Fruit fly (Drosophila melanogaster): ENCODE results near the gene yellow-e.

yellow-e gene

dm6 chr3R:13385105-13385504, 30.0 kb downstream of the yellow-e start:
- TF ChIP-seq Dif (GFP tag; optimal IDR thresholded peaks at IDR 0.05; ENCODE audit: partially characterized antibody) = no peak
- no peak for TF ChIP-seq Sp1 (GFP tag; optimal IDR thresholded peaks at IDR 0.05)
- TF ChIP-seq tai (GFP tag; optimal IDR thresholded peaks at IDR 0.05) = no peak
- no peak for TF ChIP-seq Jra (GFP tag; optimal IDR thresholded peaks at IDR 0.05)
- TF ChIP-seq GATAd (GFP tag; optimal IDR thresholded peaks at IDR 0.05) = no peak
- TF ChIP-seq HLH106 (tag; optimal IDR thresholded peaks at IDR 0.05) = no peak

- peak; percentile 56 for TF ChIP-seq lola (GFP tag; optimal IDR thresholded peaks at IDR 0.05)
- TF ChIP-seq psq (GFP tag; optimal IDR thresholded peaks at IDR 0.05) = peak; percentile 99
- no peak for TF ChIP-seq Hr83 (GFP tag; optimal IDR thresholded peaks at IDR 0.05; ENCODE audit: poor library complexity, severe bottlenecking)
- TF ChIP-seq Hr78 (GFP tag; optimal IDR thresholded peaks at IDR 0.05) = no peak
Observed at dm6 chr3R:13382656-13383142, 32.4 kb downstream of the yellow-e start.

- TF ChIP-seq CrebA (GFP tag; optimal IDR thresholded peaks at IDR 0.05; ENCODE audit: borderline replicate concordance) = no peak
- TF ChIP-seq brk (GFP tag; optimal IDR thresholded peaks at IDR 0.05) = peak; percentile 47
- no peak for TF ChIP-seq lola (GFP tag; optimal IDR thresholded peaks at IDR 0.05)
- TF ChIP-seq CG9705 (GFP tag; optimal IDR thresholded peaks at IDR 0.05) = peak; percentile 54
- TF ChIP-seq dsf (GFP tag; optimal IDR thresholded peaks at IDR 0.05; ENCODE audit: borderline replicate concordance) = peak; percentile 33
- no peak for TF ChIP-seq dl (GFP tag; optimal IDR thresholded peaks at IDR 0.05; ENCODE audit: insufficient read depth in 1 of 2, partially characterized antibody in 2 of 2)
- no peak for TF ChIP-seq GATAd (GFP tag; optimal IDR thresholded peaks at IDR 0.05)
- TF ChIP-seq Myc (optimal IDR thresholded peaks at IDR 0.05) = peak; percentile 47
- TF ChIP-seq tai (GFP tag; optimal IDR thresholded peaks at IDR 0.05) = no peak
- TF ChIP-seq Vsx2 (GFP tag; optimal IDR thresholded peaks at IDR 0.05; ENCODE audit: partially characterized antibody) = no peak
- TF ChIP-seq N (GFP tag; optimal IDR thresholded peaks at IDR 0.05) = no peak
- TF ChIP-seq Hnf4 (GFP tag; optimal IDR thresholded peaks at IDR 0.05) = peak; percentile 46
- TF ChIP-seq usp (GFP tag; optimal IDR thresholded peaks at IDR 0.05) = no peak
- TF ChIP-seq Dfd (GFP tag; optimal IDR thresholded peaks at IDR 0.05) = no peak
- TF ChIP-seq dmrt93B (GFP tag; optimal IDR thresholded peaks at IDR 0.05) = no peak
- no peak for TF ChIP-seq OdsH (GFP tag; optimal IDR thresholded peaks at IDR 0.05)
- peak; percentile 60 for TF ChIP-seq woc (GFP tag; optimal IDR thresholded peaks at IDR 0.05)
- peak; percentile 46 for TF ChIP-seq fru (GFP tag; optimal IDR thresholded peaks at IDR 0.05)
- TF ChIP-seq Abd-B (GFP tag; optimal IDR thresholded peaks at IDR 0.05) = no peak
- peak; percentile 73 for TF ChIP-seq HLH106 (tag; optimal IDR thresholded peaks at IDR 0.05)
- no peak for TF ChIP-seq Hr78 (GFP tag; optimal IDR thresholded peaks at IDR 0.05)
- no peak for TF ChIP-seq Hr83 (GFP tag; optimal IDR thresholded peaks at IDR 0.05; ENCODE audit: poor library complexity, severe bottlenecking)
- TF ChIP-seq rgr (GFP tag; optimal IDR thresholded peaks at IDR 0.05) = peak; percentile 36
- TF ChIP-seq psq (GFP tag; optimal IDR thresholded peaks at IDR 0.05) = no peak
- no peak for TF ChIP-seq Rel (GFP tag; optimal IDR thresholded peaks at IDR 0.05)
- peak; percentile 59 for TF ChIP-seq Rel (tag; optimal IDR thresholded peaks at IDR 0.05)
- TF ChIP-seq br (GFP tag; optimal IDR thresholded peaks at IDR 0.05) = peak; percentile 21
- TF ChIP-seq Mio (GFP tag; optimal IDR thresholded peaks at IDR 0.05) = no peak
- no peak for TF ChIP-seq sage (GFP tag; optimal IDR thresholded peaks at IDR 0.05)
- TF ChIP-seq h (GFP tag; optimal IDR thresholded peaks at IDR 0.05) = peak; percentile 49
- TF ChIP-seq Dif (GFP tag; optimal IDR thresholded peaks at IDR 0.05; ENCODE audit: partially characterized antibody) = no peak
- TF ChIP-seq foxo (GFP tag; optimal IDR thresholded peaks at IDR 0.05) = peak in 1 of 2 experiments; percentile 51
- peak; percentile 55 for TF ChIP-seq sv (GFP tag; optimal IDR thresholded peaks at IDR 0.05)
- no peak for TF ChIP-seq pan (optimal IDR thresholded peaks at IDR 0.05)
- TF ChIP-seq Jra (GFP tag; optimal IDR thresholded peaks at IDR 0.05) = peak; percentile 43
- no peak for TF ChIP-seq jim (GFP tag; optimal IDR thresholded peaks at IDR 0.05)
- TF ChIP-seq ey (GFP tag; optimal IDR thresholded peaks at IDR 0.05) = peak; percentile 3
- no peak for TF ChIP-seq CG32264 (GFP tag; optimal IDR thresholded peaks at IDR 0.05)
- peak; percentile 64 for TF ChIP-seq Sp1 (GFP tag; optimal IDR thresholded peaks at IDR 0.05)
Observed at dm6 chr3R:13381744-13382435, 33.2 kb downstream of the yellow-e start, which contains the start of the genes mRpS21 and Droj2. Gene mRpS21, minus strand, starts transcription at chr3R:13381809. Gene Droj2, plus strand, starts transcription at chr3R:13382106.

Measured in whole organism, wandering third instar larva.